Fruit fly (Drosophila melanogaster) whole organism, embryonic: ENCODE results near the gene Bub1.

ENCODE experiments used
- Asciz ChIP-seq: fragments of 200-800 bp; sonication (Bioruptor generic); optimal IDR thresholded peaks from 2 replicates; lab custom pipeline; 2017; ENCODE audit warnings: missing biosample characterization, mild to moderate bottlenecking, missing genetic modification characterization, missing genetic modification reagents
- CG10267 ChIP-seq: fragments of 200-800 bp; sonication (Bioruptor generic); optimal IDR thresholded peaks from 2 replicates; lab custom pipeline; 2018; ENCODE audit warnings: missing biosample characterization, mild to moderate bottlenecking, missing genetic modification characterization, moderate library complexity
- CG11504 ChIP-seq: fragments of 200-800 bp; sonication (Bioruptor generic); optimal IDR thresholded peaks from 3 replicates; lab custom pipeline; 2019; ENCODE audit warnings: missing biosample characterization, mild to moderate bottlenecking, missing genetic modification characterization, moderate library complexity
- CG13424 ChIP-seq: fragments of 200-800 bp; sonication (Bioruptor generic); optimal IDR thresholded peaks from 2 replicates; lab custom pipeline; 2019; ENCODE audit warnings: missing biosample characterization, mild to moderate bottlenecking, missing genetic modification characterization, moderate library complexity
- CG14710 ChIP-seq: fragments of 200-800 bp; sonication (Bioruptor generic); optimal IDR thresholded peaks from 3 replicates; lab custom pipeline; 2019; ENCODE audit warnings: missing biosample characterization, mild to moderate bottlenecking, missing genetic modification characterization, moderate library complexity
- CG15011 ChIP-seq: fragments of 200-800 bp; sonication (Bioruptor generic); optimal IDR thresholded peaks from 3 replicates; lab custom pipeline; 2018; ENCODE audit warnings: missing biosample characterization, mild to moderate bottlenecking, missing genetic modification characterization
- CG16779 ChIP-seq: fragments of 200-800 bp; sonication (Bioruptor generic); IDR thresholded peaks from 2 replicates; pipeline ENCODE4 v1.3.6; 2022; ENCODE audit warnings: missing biosample characterization, missing genetic modification characterization
- CG17829 ChIP-seq: fragments of 200-800 bp; optimal IDR thresholded peaks from 2 replicates; lab custom pipeline; 2019; ENCODE audit warnings: missing biosample characterization, mild to moderate bottlenecking, missing genetic modification characterization, moderate library complexity
- CG18262 ChIP-seq: fragments of 200-800 bp; optimal IDR thresholded peaks from 3 replicates; lab custom pipeline; 2019; ENCODE audit warnings: missing biosample characterization, mild to moderate bottlenecking, missing genetic modification characterization, moderate library complexity
- CG18476 ChIP-seq: fragments of 200-800 bp; sonication (Bioruptor generic); optimal IDR thresholded peaks from 2 replicates; lab custom pipeline; 2016; ENCODE audit warnings: missing biosample characterization, mild to moderate bottlenecking, missing genetic modification characterization
- CG2678 ChIP-seq: fragments of 200-800 bp; sonication (Bioruptor generic); optimal IDR thresholded peaks from 3 replicates; lab custom pipeline; 2019; ENCODE audit warnings: missing biosample characterization, mild to moderate bottlenecking, missing genetic modification characterization, moderate library complexity
- CG2712 ChIP-seq: fragments of 200-800 bp; optimal IDR thresholded peaks from 3 replicates; lab custom pipeline; 2019; ENCODE audit warnings: missing biosample characterization, mild to moderate bottlenecking, missing genetic modification characterization, moderate library complexity
- CG32772 ChIP-seq: fragments of 200-800 bp; sonication (Bioruptor generic); IDR thresholded peaks from 2 replicates; pipeline ENCODE4 v1.3.6; 2022; ENCODE audit warnings: missing biosample characterization, missing genetic modification characterization
- CG3407 ChIP-seq: fragments of 200-800 bp; sonication (Bioruptor generic); optimal IDR thresholded peaks from 2 replicates; lab custom pipeline; 2018; ENCODE audit warnings: missing biosample characterization, mild to moderate bottlenecking, missing genetic modification characterization
- CG6254 ChIP-seq: fragments of 200-800 bp; sonication (Bioruptor generic); optimal IDR thresholded peaks from 3 replicates; lab custom pipeline; 2017; ENCODE audit warnings: mild to moderate bottlenecking, missing biosample characterization, missing genetic modification reagents, missing genetic modification characterization
- CG7556 ChIP-seq: fragments of 200-800 bp; sonication (Bioruptor generic); optimal IDR thresholded peaks from 2 replicates; lab custom pipeline; 2017; ENCODE audit warnings: missing biosample characterization, mild to moderate bottlenecking, missing genetic modification characterization
- CG7839 ChIP-seq: fragments of 200-800 bp; sonication (Bioruptor generic); optimal IDR thresholded peaks from 3 replicates; lab custom pipeline; 2018; ENCODE audit warnings: missing biosample characterization, mild to moderate bottlenecking, missing genetic modification characterization, moderate library complexity
- CG9215 ChIP-seq: fragments of 200-800 bp; sonication (Bioruptor generic); IDR thresholded peaks from 2 replicates; pipeline ENCODE4 v1.3.6; 2022; ENCODE audit warnings: missing biosample characterization, missing genetic modification characterization
- CG9727 ChIP-seq: fragments of 200-800 bp; sonication (Bioruptor generic); optimal IDR thresholded peaks from 3 replicates; lab custom pipeline; 2017; ENCODE audit warnings: missing biosample characterization, mild to moderate bottlenecking, missing genetic modification characterization
- Camta ChIP-seq: fragments of 200-800 bp; sonication (Bioruptor generic); optimal IDR thresholded peaks from 2 replicates; lab custom pipeline; 2016; ENCODE audit warnings: missing biosample characterization, missing genetic modification characterization
- CoRest ChIP-seq: fragments of 200-800 bp; sonication (Bioruptor generic); optimal IDR thresholded peaks from 3 replicates; lab custom pipeline; 2018; ENCODE audit warnings: missing biosample characterization, mild to moderate bottlenecking, missing genetic modification characterization, moderate library complexity
- D ChIP-seq, 2 experiments: fragments of 200-800 bp in 1 of 2; fragments of >200 bp in 1 of 2; sonication (Bioruptor generic) in 1 of 2; optimal IDR thresholded peaks; 2 replicates in 1 of 2; 3 replicates in 1 of 2; lab custom pipeline; 2017; ENCODE audit warnings: mild to moderate bottlenecking in 1 of 2, missing biosample characterization in 1 of 2, missing genetic modification characterization in 1 of 2, missing genetic modification reagents in 1 of 2
- D19A ChIP-seq: fragments of 200-800 bp; optimal IDR thresholded peaks from 3 replicates; lab custom pipeline; 2019; ENCODE audit warnings: missing biosample characterization, mild to moderate bottlenecking, missing genetic modification characterization, moderate library complexity
- Dip3 ChIP-seq: fragments of 200-800 bp; sonication (Bioruptor generic); optimal IDR thresholded peaks from 3 replicates; lab custom pipeline; 2016; ENCODE audit warnings: missing biosample characterization, missing genetic modification characterization
- Lhr ChIP-seq: fragments of 200-800 bp; sonication (Bioruptor generic); optimal IDR thresholded peaks from 3 replicates; lab custom pipeline; 2017; ENCODE audit warnings: mild to moderate bottlenecking, missing biosample characterization, missing genetic modification reagents, missing genetic modification characterization
- MTF-1 ChIP-seq: fragments of 200-800 bp; sonication (Bioruptor generic); optimal IDR thresholded peaks from 2 replicates; lab custom pipeline; 2018; ENCODE audit warnings: missing biosample characterization, mild to moderate bottlenecking, missing genetic modification characterization, borderline replicate concordance
- Mrtf ChIP-seq: fragments of 200-800 bp; sonication (Bioruptor generic); IDR thresholded peaks from 3 replicates; pipeline ENCODE4 v1.3.6; 2022; ENCODE audit warnings: missing biosample characterization, missing genetic modification characterization
- Scr ChIP-seq: fragments of 200-800 bp; sonication (Bioruptor generic); IDR thresholded peaks from 2 replicates; pipeline ENCODE4 v1.3.6; 2022; ENCODE audit warnings: missing biosample characterization, missing genetic modification characterization; ENCODE audit not compliant: partially characterized antibody
- Six4 ChIP-seq: fragments of 200-800 bp; sonication (Bioruptor generic); optimal IDR thresholded peaks from 2 replicates; lab custom pipeline; 2016; ENCODE audit warnings: missing biosample characterization, missing genetic modification characterization
- Sry-β ChIP-seq: fragments of 200-800 bp; sonication (Bioruptor generic); optimal IDR thresholded peaks from 2 replicates; lab custom pipeline; 2018; ENCODE audit warnings: missing biosample characterization, mild to moderate bottlenecking, missing genetic modification characterization, moderate library complexity
- Xrp1 ChIP-seq: fragments of 200-800 bp; sonication (Bioruptor generic); IDR thresholded peaks from 2 replicates; pipeline ENCODE4 v1.3.6; 2022; ENCODE audit warnings: missing biosample characterization, missing genetic modification characterization
- az2 ChIP-seq: fragments of 200-800 bp; sonication (Bioruptor generic); optimal IDR thresholded peaks from 3 replicates; lab custom pipeline; 2016; ENCODE audit warnings: missing biosample characterization, missing genetic modification characterization
- cg ChIP-seq: fragments of 200-800 bp; sonication (Bioruptor generic); optimal IDR thresholded peaks from 3 replicates; lab custom pipeline; 2019; ENCODE audit warnings: missing biosample characterization, mild to moderate bottlenecking, missing genetic modification characterization, moderate library complexity
- chif ChIP-seq, 2 experiments: fragments of 200-800 bp; sonication (Bioruptor generic); optimal IDR thresholded peaks; 3 replicates each; lab custom pipeline; 2016; ENCODE audit warnings: missing biosample characterization in 2 of 2, missing genetic modification characterization in 2 of 2
- chinmo ChIP-seq: fragments of 200-800 bp; sonication (Bioruptor generic); IDR thresholded peaks from 4 replicates; pipeline ENCODE4 v1.3.6; 2022; ENCODE audit warnings: missing biosample characterization, missing genetic modification characterization; ENCODE audit not compliant: partially characterized antibody
- ci ChIP-seq: fragments of 200-800 bp; sonication (Bioruptor generic); IDR thresholded peaks from 3 replicates; pipeline ENCODE4 v1.3.6; 2022; ENCODE audit warnings: missing biosample characterization, missing genetic modification characterization
- croc ChIP-seq: fragments of 200-800 bp; sonication (Bioruptor generic); conservative IDR thresholded peaks from 3 replicates; pipeline ENCODE4 v1.3.6; 2022; ENCODE audit warnings: missing biosample characterization, missing genetic modification characterization
- crol ChIP-seq: fragments of 200-800 bp; sonication (Bioruptor generic); IDR thresholded peaks from 2 replicates; pipeline ENCODE4 v1.3.6; 2022; ENCODE audit warnings: missing biosample characterization, missing genetic modification characterization
- dpn ChIP-seq, 2 experiments: fragments of 200-800 bp; sonication (Bioruptor generic); optimal IDR thresholded peaks; 3 replicates each; lab custom pipeline; 2016; ENCODE audit warnings: missing biosample characterization in 2 of 2, missing genetic modification characterization in 2 of 2
- gem ChIP-seq: fragments of 200-800 bp; sonication (Bioruptor generic); optimal IDR thresholded peaks from 2 replicates; lab custom pipeline; 2019; ENCODE audit warnings: missing biosample characterization, mild to moderate bottlenecking, missing genetic modification characterization, moderate library complexity
- jigr1 ChIP-seq: fragments of 200-800 bp; sonication (Bioruptor generic); IDR thresholded peaks from 3 replicates; pipeline ENCODE4 v1.3.6; 2022; ENCODE audit warnings: missing biosample characterization, missing genetic modification characterization
- psq ChIP-seq: fragments of 200-800 bp; sonication (Bioruptor generic); optimal IDR thresholded peaks from 2 replicates; lab custom pipeline; 2017; ENCODE audit warnings: missing biosample characterization, missing genetic modification characterization
- rib ChIP-seq: fragments of 200-800 bp; sonication (Bioruptor generic); IDR thresholded peaks from 2 replicates; pipeline ENCODE4 v1.3.6; 2022; ENCODE audit warnings: missing biosample characterization, missing genetic modification characterization
- row ChIP-seq: fragments of 200-800 bp; sonication (Bioruptor generic); IDR thresholded peaks from 3 replicates; pipeline ENCODE4 v1.3.6; 2022; ENCODE audit warnings: missing biosample characterization, missing genetic modification characterization
- sug ChIP-seq: fragments of 200-800 bp; optimal IDR thresholded peaks from 2 replicates; lab custom pipeline; 2019; ENCODE audit warnings: missing biosample characterization, mild to moderate bottlenecking, missing genetic modification characterization, moderate library complexity
- toy ChIP-seq: fragments of 200-800 bp; sonication (Bioruptor generic); IDR thresholded peaks from 2 replicates; pipeline ENCODE4 v1.3.6; 2022; ENCODE audit warnings: missing biosample characterization, missing genetic modification characterization
- wor ChIP-seq: fragments of 200-800 bp; sonication (Bioruptor generic); IDR thresholded peaks from 2 replicates; pipeline ENCODE4 v1.3.6; 2022; ENCODE audit warnings: missing biosample characterization, missing genetic modification characterization

The Bub1 gene

DNA sequence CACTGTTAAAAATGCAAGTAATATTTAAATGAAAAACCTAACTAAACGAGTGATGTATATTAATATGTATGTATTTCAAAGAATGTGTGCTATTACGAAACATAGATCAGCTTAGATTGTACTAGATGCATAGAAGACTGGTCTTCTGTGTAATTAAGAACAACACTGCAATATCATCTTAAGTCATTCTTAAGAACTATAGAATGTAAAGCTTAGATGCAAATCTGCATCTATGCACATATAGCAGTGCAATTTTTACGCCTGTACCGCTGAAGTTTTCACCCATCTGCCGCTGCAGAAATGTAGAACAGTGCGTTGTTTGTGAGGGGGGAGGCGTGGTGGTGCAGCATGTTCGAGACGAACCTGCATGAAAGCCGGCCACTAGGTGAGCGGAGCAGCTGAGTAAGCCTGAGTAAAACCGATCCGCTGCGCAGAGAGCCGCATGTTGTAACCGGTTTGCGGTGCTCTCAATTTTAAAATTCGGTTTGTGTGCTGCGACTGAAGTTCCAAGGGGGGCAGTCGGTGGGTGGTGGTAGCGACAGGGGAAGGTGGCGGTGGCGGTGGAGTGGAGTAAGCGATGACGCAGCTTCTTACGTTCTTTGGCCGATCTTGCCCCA lies 18.1 kb downstream of the Bub1 start (continued):
- 0 out of 2 replicates have a peak, but pooled peaks have one; percentile 43 for TF ChIP-seq rib (GFP tag; lab: Robert Waterston, UW)
- peak; percentile 61 for TF ChIP-seq CG14710
- peak; percentile 18 for TF ChIP-seq CG6254 (GFP tag; lab: Kevin White, UChicago)
- peak; percentile 30 for TF ChIP-seq CG10267 (tag; lab: Kevin White, UChicago)
- TF ChIP-seq CG11504, result peak; percentile 29
- no peak for TF ChIP-seq dpn (GFP tag; optimal IDR thresholded peaks at IDR 0.05; lab: Kevin White, UChicago)
- peak; percentile 13 for TF ChIP-seq Lhr
- TF ChIP-seq Sry-β (GFP tag; lab: Kevin White, UChicago), result no peak
- TF ChIP-seq wor (GFP tag; lab: Robert Waterston, UW), result no peak
- TF ChIP-seq Mrtf (GFP tag; lab: Robert Waterston, UW), result peak; percentile 30; the same call in 1 of the 3 replicates
- peak; percentile 16 for TF ChIP-seq CG17829 (tag; lab: Kevin White, UChicago)
- TF ChIP-seq CG2678 (tag; lab: Kevin White, UChicago), result peak; percentile 36
- peak; percentile 22 for TF ChIP-seq Asciz (GFP tag; lab: Kevin White, UChicago)
- no peak for TF ChIP-seq jigr1 (GFP tag; lab: Robert Waterston, UW)
- peak; percentile 20 for TF ChIP-seq D19A
- peak; percentile 19 for TF ChIP-seq sug (tag; lab: Kevin White, UChicago)
- TF ChIP-seq CoRest (tag; lab: Kevin White, UChicago), result peak; percentile 35
- TF ChIP-seq crol, result peak; percentile 99
- TF ChIP-seq MTF-1 (GFP tag; lab: Kevin White, UChicago), result no peak
- peak; percentile 66 for TF ChIP-seq CG2712
- TF ChIP-seq croc, result peak; percentile 23; the same call in 2 of the 3 replicates
- no peak for TF ChIP-seq Dip3 (GFP tag; lab: Kevin White, UChicago)
- TF ChIP-seq chinmo (GFP tag; lab: Robert Waterston, UW), result peak; percentile 85; the same call in 2 of the 4 replicates
- TF ChIP-seq CG7839 (tag; lab: Kevin White, UChicago), result peak; percentile 39
- peak in 1 of 2 experiments; percentile 9 for TF ChIP-seq chif (GFP tag; optimal IDR thresholded peaks at IDR 0.05; lab: Kevin White, UChicago)
- TF ChIP-seq cg (GFP tag; lab: Kevin White, UChicago), result peak; percentile 8
- peak; percentile 50 for TF ChIP-seq az2 (GFP tag; lab: Kevin White, UChicago)

dm6 chr2L:5297289-5297960 lies 18.8 kb downstream of the Bub1 start:
- no peak for TF ChIP-seq CG32772 (GFP tag; lab: Robert Waterston, UW)
- peak; percentile 29; the same call in 1 of the 2 replicates for TF ChIP-seq Xrp1 (GFP tag; lab: Robert Waterston, UW)
- TF ChIP-seq CG9727, result no peak
- TF ChIP-seq CG18262 (tag; lab: Kevin White, UChicago), result peak; percentile 71
- TF ChIP-seq psq, result no peak
- TF ChIP-seq CG6254 (GFP tag; lab: Kevin White, UChicago), result peak; percentile 56
- TF ChIP-seq wor (GFP tag; lab: Robert Waterston, UW), result 0 out of 2 replicates have a peak, but pooled peaks have one; percentile 29
- TF ChIP-seq CG16779 (GFP tag; lab: Robert Waterston, UW), result no peak
- TF ChIP-seq CG13424 (tag; lab: Kevin White, UChicago), result peak; percentile 68
- peak; percentile 3 for TF ChIP-seq Lhr
- no peak for TF ChIP-seq Six4
- TF ChIP-seq Scr, result no peak
- TF ChIP-seq ci, result peak; percentile 80
- no peak for TF ChIP-seq CG18476
- no peak for TF ChIP-seq CG9215
- peak; percentile 81 for TF ChIP-seq gem (tag; lab: Kevin White, UChicago)
- TF ChIP-seq CG15011 (GFP tag; lab: Kevin White, UChicago), result no peak
- TF ChIP-seq CG7556 (GFP tag; lab: Kevin White, UChicago), result peak; percentile 19
- peak; percentile 30 for TF ChIP-seq Camta (GFP tag; lab: Kevin White, UChicago)
- TF ChIP-seq CG11504, result peak; percentile 43
- TF ChIP-seq row (GFP tag; lab: Robert Waterston, UW), result peak; percentile 66
- no peak for TF ChIP-seq toy (GFP tag; lab: Robert Waterston, UW)
- TF ChIP-seq CG3407 (GFP tag; lab: Kevin White, UChicago), result peak; percentile 48
- no peak for TF ChIP-seq D (optimal IDR thresholded peaks at IDR 0.05; lab: Kevin White, UChicago)
- TF ChIP-seq D (GFP tag; optimal IDR thresholded peaks at IDR 0.05; lab: Kevin White, UChicago), result peak; percentile 54
